Worm (Caenorhabditis elegans): ENCODE results near the gene sgca-1.

sgca-1 gene

DNA sequence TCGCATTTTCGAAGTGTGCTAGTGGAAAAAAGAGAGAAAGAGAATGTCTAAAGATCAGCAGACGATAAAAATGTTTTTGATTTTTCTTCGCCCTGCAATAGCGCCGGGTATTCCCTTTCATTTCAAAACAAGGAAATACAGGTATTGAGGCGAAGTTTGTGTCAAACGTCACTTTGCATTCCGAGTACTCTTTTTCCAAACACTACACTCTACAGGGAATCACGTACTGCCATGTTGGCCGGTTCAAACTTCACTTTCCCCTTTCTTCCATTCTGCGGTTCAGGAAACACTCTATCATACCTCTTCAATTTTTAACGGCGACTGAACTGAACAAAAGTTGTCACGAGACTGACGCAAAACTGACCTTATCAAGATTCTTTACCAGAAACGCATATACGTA is 50.8 kb downstream of the sgca-1 start:
- 0 out of 2 replicates have a peak, but pooled peaks have one; percentile 8 for TF ChIP-seq mab-9 (GFP tag; IDR thresholded peaks at IDR 0.05)
- TF ChIP-seq blmp-1 (tag; optimal IDR thresholded peaks at IDR 0.05), result peak; percentile 80
- TF ChIP-seq nhr-90 (tag; optimal IDR thresholded peaks at IDR 0.05; ENCODE audit: poor library complexity), result no peak

DNA sequence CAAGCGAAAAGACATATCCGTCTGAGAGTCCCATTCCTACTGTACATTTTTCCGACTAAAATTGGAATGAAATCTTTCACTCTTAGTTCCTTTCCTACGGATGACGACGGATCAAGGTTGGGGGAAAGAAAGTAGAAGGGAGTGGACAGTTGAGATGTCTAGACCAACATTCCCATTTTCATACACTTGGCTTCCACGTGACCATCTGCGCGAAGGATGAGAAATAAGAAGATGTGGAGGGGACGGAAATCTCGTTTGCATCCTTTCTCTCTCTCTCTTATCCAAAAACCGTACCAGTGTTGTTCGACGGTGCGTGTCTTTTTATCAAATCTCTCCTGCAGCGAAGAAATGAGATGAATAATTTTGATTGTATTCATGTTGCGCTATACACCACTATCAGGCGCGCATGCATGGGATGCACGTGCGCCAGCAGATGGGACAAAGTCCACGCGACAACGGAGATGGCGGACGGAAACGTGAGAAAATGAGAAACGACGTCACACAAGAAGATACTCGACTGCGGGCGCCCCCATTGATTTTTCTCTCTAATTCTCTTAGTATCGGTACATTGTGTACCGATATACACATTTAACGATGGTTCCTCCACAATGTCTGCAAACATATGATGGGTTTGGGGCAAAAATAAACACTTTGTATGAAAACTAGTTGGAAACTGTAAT is 51.9 kb downstream of the sgca-1 start:
- TF ChIP-seq unc-130 (tag; optimal IDR thresholded peaks at IDR 0.05) (peak; percentile 93), ztf-11 (tag; optimal IDR thresholded peaks at IDR 0.05) (peak in 1 of 2 experiments; percentile 63), unc-62 (GFP tag; optimal IDR thresholded peaks at IDR 0.05) (no peak), lir-3 (tag; optimal IDR thresholded peaks at IDR 0.05; ENCODE audit: poor library complexity) (peak; percentile 80), swsn-7 (tag; optimal IDR thresholded peaks at IDR 0.05) (peak; percentile 91), tbx-2 (tag; optimal IDR thresholded peaks at IDR 0.05) (peak; percentile 98), mef-2 (tag; optimal IDR thresholded peaks at IDR 0.05) (peak; percentile 89), F16B12.6 (tag; optimal IDR thresholded peaks at IDR 0.05) (no peak), lsy-2 (tag; optimal IDR thresholded peaks at IDR 0.05) (peak; percentile 75 to 82), ama-1 (optimal IDR thresholded peaks at IDR 0.05) (no peak), nhr-90 (tag; optimal IDR thresholded peaks at IDR 0.05; ENCODE audit: poor library complexity) (peak; percentile 97), C34B4.2 (tag; optimal IDR thresholded peaks at IDR 0.05) (no peak), nhr-28 (tag; optimal IDR thresholded peaks at IDR 0.05) (no peak), pag-3 (tag; optimal IDR thresholded peaks at IDR 0.05; ENCODE audit: borderline replicate concordance, insufficient read depth) (no peak), unc-86 (tag; optimal IDR thresholded peaks at IDR 0.05) (peak; percentile 90), ceh-8 (GFP tag; optimal IDR thresholded peaks at IDR 0.05) (no peak), zag-1 (tag; optimal IDR thresholded peaks at IDR 0.05) (no peak), fkh-8 (tag; optimal IDR thresholded peaks at IDR 0.05) (peak; percentile 90), sup-37 (GFP tag; optimal IDR thresholded peaks at IDR 0.05) (peak; percentile 82), hpl-2 (GFP tag; optimal IDR thresholded peaks at IDR 0.05) (no peak), lin-14 (GFP tag; optimal IDR thresholded peaks at IDR 0.05) (peak; percentile 99), hlh-17 (GFP tag; optimal IDR thresholded peaks at IDR 0.05; ENCODE audit: borderline replicate concordance) (no peak), nhr-19 (GFP tag; conservative IDR thresholded peaks at IDR 0.05) (peak; percentile 95), aha-1 (tag; optimal IDR thresholded peaks at IDR 0.05) (no peak), pqm-1 (tag; optimal IDR thresholded peaks at IDR 0.05) (no peak), sptf-1 (tag; optimal IDR thresholded peaks at IDR 0.05) (no peak), jun-1 (tag; optimal IDR thresholded peaks at IDR 0.05) (peak; percentile 80), dpl-1 (GFP tag; optimal IDR thresholded peaks at IDR 0.05) (peak; percentile 25 to 48 (median 42)), fkh-10 (GFP tag; optimal IDR thresholded peaks at IDR 0.05) (peak; percentile 64), nhr-84 (tag; optimal IDR thresholded peaks at IDR 0.05) (no peak), alr-1 (tag; optimal IDR thresholded peaks at IDR 0.05; ENCODE audit: borderline replicate concordance) (no peak), nhr-237 (tag; optimal IDR thresholded peaks at IDR 0.05) (no peak), mdl-1 (tag; optimal IDR thresholded peaks at IDR 0.05) (peak in 1 of 2 experiments; percentile 98), unc-98 (GFP tag; IDR thresholded peaks at IDR 0.05) (0 out of 2 replicates have a peak, but pooled peaks have one; percentile 45), lin-39 (tag; optimal IDR thresholded peaks at IDR 0.05) (peak; percentile 50), sox-4 (tag; optimal IDR thresholded peaks at IDR 0.05) (peak; percentile 58), aly-2 (tag; optimal IDR thresholded peaks at IDR 0.05) (no peak), nhr-11 (tag; optimal IDR thresholded peaks at IDR 0.05) (peak; percentile 82), lin-15B (tag; optimal IDR thresholded peaks at IDR 0.05) (no peak), efl-1 (optimal IDR thresholded peaks at IDR 0.05) (peak; percentile 54 to 59), efl-1 (GFP tag; optimal IDR thresholded peaks at IDR 0.05 in 1 of 2) (peak; percentile 27 to 93), irx-1 (tag; optimal IDR thresholded peaks at IDR 0.05) (peak; percentile 91), Y116A8C.19 (tag; optimal IDR thresholded peaks at IDR 0.05; ENCODE audit: borderline replicate concordance) (no peak), isw-1 (GFP tag; IDR thresholded peaks at IDR 0.05) (peak; percentile 50), ceh-90 (tag; optimal IDR thresholded peaks at IDR 0.05) (no peak), blmp-1 (tag; optimal IDR thresholded peaks at IDR 0.05) (peak; percentile 96), nhr-20 (tag; optimal IDR thresholded peaks at IDR 0.05) (peak; percentile 99), snpc-4 (tag; optimal IDR thresholded peaks at IDR 0.05) (peak; percentile 22), nhr-47 (tag; optimal IDR thresholded peaks at IDR 0.05) (peak; percentile 94)

Data from whole organism, L1 larva.